Worm (Caenorhabditis elegans) whole organism, L4 larva: Measurements from ENCODE around the gene sre-31.

Experiments
- D1046.2 ChIP-seq: fragments of 200-800 bp; sonication (Bioruptor generic); IDR thresholded peaks from 2 replicates; pipeline ENCODE4 v1.3.6; 2022; ENCODE audit warnings: missing genetic modification characterization, missing compliant biosample characterization
- F10B5.3 ChIP-seq: sonication (generic microtip); optimal IDR thresholded peaks from 2 replicates; lab custom pipeline; 2016; ENCODE audit warnings: mild to moderate bottlenecking, missing genetic modification characterization, missing compliant biosample characterization
- F37D6.2 ChIP-seq: sonication (generic microtip); optimal IDR thresholded peaks from 2 replicates; lab custom pipeline; 2016; ENCODE audit warnings: mild to moderate bottlenecking, missing genetic modification characterization, missing compliant biosample characterization
- R02D3.7 ChIP-seq: fragments of 150-350 bp; sonication (generic microtip); optimal IDR thresholded peaks from 3 replicates; lab custom pipeline; 2014; ENCODE audit warnings: missing biosample characterization, missing genetic modification characterization
- Y75B8A.6 ChIP-seq: fragments of 200-800 bp; sonication (Bioruptor generic); IDR thresholded peaks from 2 replicates; pipeline ENCODE4 v1.3.6; 2022; ENCODE audit warnings: missing genetic modification reagents, missing genetic modification characterization, missing compliant biosample characterization
- ZK337.2 ChIP-seq: fragments of 200-800 bp; sonication (Bioruptor generic); IDR thresholded peaks from 2 replicates; pipeline ENCODE4 v1.3.6; 2022; ENCODE audit warnings: missing genetic modification reagents, missing genetic modification characterization, missing compliant biosample characterization
- ZK546.5 ChIP-seq, 2 experiments: sonication (generic microtip); optimal IDR thresholded peaks; 2 replicates each; lab custom pipeline; 2017; ENCODE audit warnings: missing biosample characterization in 2 of 2, missing genetic modification characterization in 2 of 2
- ama-1 ChIP-seq: fragments of 150-350 bp; optimal IDR thresholded peaks from 2 replicates; lab custom pipeline; 2014; ENCODE audit warnings: inconsistent platforms, mixed read lengths
- attf-4 ChIP-seq: sonication (generic microtip); optimal IDR thresholded peaks from 3 replicates; lab custom pipeline; 2017; ENCODE audit warnings: missing biosample characterization, missing genetic modification characterization
- ceh-28 ChIP-seq: fragments of 150-350 bp; optimal IDR thresholded peaks from 2 replicates; lab custom pipeline; 2014; ENCODE audit warnings: missing biosample characterization, missing genetic modification reagents, missing genetic modification characterization
- daf-8 ChIP-seq: fragments of 200-800 bp; sonication (Bioruptor generic); IDR thresholded peaks from 2 replicates; pipeline ENCODE4 v1.3.6; 2022; ENCODE audit warnings: missing genetic modification characterization, missing compliant biosample characterization
- dmd-9 ChIP-seq: fragments of 200-800 bp; sonication (Bioruptor generic); IDR thresholded peaks from 2 replicates; pipeline ENCODE4 v1.3.6; 2022; ENCODE audit warnings: missing genetic modification reagents, missing genetic modification characterization, missing compliant biosample characterization
- dpl-1 ChIP-seq: fragments of 150-350 bp; optimal IDR thresholded peaks from 2 replicates; lab custom pipeline; 2014; ENCODE audit warnings: missing biosample characterization, missing genetic modification reagents, missing genetic modification characterization
- egl-27 ChIP-seq: sonication (generic microtip); optimal IDR thresholded peaks from 3 replicates; lab custom pipeline; 2017; ENCODE audit warnings: missing biosample characterization, missing genetic modification reagents, missing genetic modification characterization
- egl-43 ChIP-seq: fragments of 200-800 bp; sonication (Bioruptor generic); IDR thresholded peaks from 2 replicates; pipeline ENCODE4 v1.3.6; 2022; ENCODE audit warnings: missing genetic modification reagents, missing genetic modification characterization, missing compliant biosample characterization
- fkh-10 ChIP-seq: fragments of 150-350 bp; optimal IDR thresholded peaks from 2 replicates; lab custom pipeline; 2014; ENCODE audit warnings: missing biosample characterization, missing genetic modification reagents, missing genetic modification characterization
- fos-1 ChIP-seq: fragments of 150-350 bp; optimal IDR thresholded peaks from 2 replicates; lab custom pipeline; 2014; ENCODE audit warnings: missing biosample characterization, missing genetic modification characterization
- hmg-1.1 ChIP-seq: fragments of 200-800 bp; sonication (Bioruptor generic); IDR thresholded peaks from 2 replicates; pipeline ENCODE4 v1.3.6; 2022; ENCODE audit warnings: missing genetic modification reagents, missing genetic modification characterization, missing compliant biosample characterization
- lin-13 ChIP-seq: fragments of 150-350 bp; optimal IDR thresholded peaks from 2 replicates; lab custom pipeline; 2014; ENCODE audit warnings: missing biosample characterization, missing genetic modification reagents, missing genetic modification characterization
- mxl-3 ChIP-seq: fragments of 200-800 bp; sonication (Bioruptor generic); optimal IDR thresholded peaks from 2 replicates; lab custom pipeline; 2018; ENCODE audit warnings: mild to moderate bottlenecking, missing genetic modification characterization, missing compliant biosample characterization
- nhr-10 ChIP-seq: fragments of 150-350 bp; optimal IDR thresholded peaks from 2 replicates; lab custom pipeline; 2014; ENCODE audit warnings: missing biosample characterization, missing genetic modification characterization
- nhr-237 ChIP-seq: sonication (generic microtip); optimal IDR thresholded peaks from 2 replicates; lab custom pipeline; 2017; ENCODE audit warnings: missing biosample characterization, missing genetic modification characterization
- nhr-41 ChIP-seq: fragments of 200-800 bp; sonication (Bioruptor generic); IDR thresholded peaks from 2 replicates; pipeline ENCODE4 v1.3.6; 2022; ENCODE audit warnings: missing genetic modification reagents, missing genetic modification characterization, missing compliant biosample characterization
- nhr-48 ChIP-seq: sonication (generic microtip); optimal IDR thresholded peaks from 2 replicates; lab custom pipeline; 2016; ENCODE audit warnings: mild to moderate bottlenecking, missing genetic modification characterization, missing compliant biosample characterization
- nhr-6 ChIP-seq: fragments of 150-350 bp; optimal IDR thresholded peaks from 2 replicates; lab custom pipeline; 2014; ENCODE audit warnings: missing biosample characterization, missing genetic modification characterization
- saeg-2 ChIP-seq: fragments of 200-800 bp; sonication (Bioruptor generic); IDR thresholded peaks from 2 replicates; pipeline ENCODE4 v1.3.6; 2022; ENCODE audit warnings: missing genetic modification reagents, missing genetic modification characterization, missing compliant biosample characterization
- set-16 ChIP-seq: fragments of 200-800 bp; sonication (Bioruptor generic); IDR thresholded peaks from 2 replicates; pipeline ENCODE4 v1.3.6; 2022; ENCODE audit warnings: missing genetic modification reagents, missing genetic modification characterization, missing compliant biosample characterization
- skn-1 ChIP-seq: fragments of 150-350 bp; optimal IDR thresholded peaks from 2 replicates; lab custom pipeline; 2014; ENCODE audit warnings: missing biosample characterization, missing genetic modification characterization
- spr-3 ChIP-seq: fragments of 200-800 bp; sonication (Bioruptor generic); optimal IDR thresholded peaks from 2 replicates; lab custom pipeline; 2018; ENCODE audit warnings: mild to moderate bottlenecking, missing genetic modification characterization, missing compliant biosample characterization
- tag-97 ChIP-seq: fragments of 200-800 bp; sonication (Bioruptor generic); IDR thresholded peaks from 2 replicates; pipeline ENCODE4 v1.3.6; 2022; ENCODE audit warnings: missing genetic modification characterization, missing compliant biosample characterization
- tra-1 ChIP-seq: fragments of 200-800 bp; sonication (Bioruptor generic); IDR thresholded peaks from 2 replicates; pipeline ENCODE4 v1.3.6; 2022; ENCODE audit warnings: missing genetic modification reagents, missing genetic modification characterization, missing compliant biosample characterization
- unc-62 ChIP-seq, 3 experiments: fragments of 150-350 bp in 1 of 3; sonication (generic microtip); optimal IDR thresholded peaks in 2 of 3; peaks in 1 of 3; 1 replicate in 1 of 3; 2 replicates in 2 of 3; lab custom pipeline; 2014 to 2017; ENCODE audit warnings: missing biosample characterization in 3 of 3, missing genetic modification characterization in 3 of 3, missing genetic modification reagents in 3 of 3, missing genotype in 1 of 3
- zip-2 ChIP-seq: fragments of 150-350 bp; optimal IDR thresholded peaks from 2 replicates; lab custom pipeline; 2014; ENCODE audit warnings: missing biosample characterization, missing genetic modification characterization
- ztf-11 ChIP-seq: fragments of 150-350 bp; optimal IDR thresholded peaks from 2 replicates; lab custom pipeline; 2014; ENCODE audit warnings: missing biosample characterization, missing genetic modification characterization
- ztf-7 ChIP-seq: fragments of 150-350 bp; optimal IDR thresholded peaks from 2 replicates; lab custom pipeline; 2014; ENCODE audit warnings: missing biosample characterization, missing genetic modification characterization

Gene sre-31

ce11 chrII:12417996-12418395 lies 9.4 kb upstream of the sre-31 start:
- TF ChIP-seq nhr-237 (tag; lab: Kevin White, UChicago) (no peak), skn-1 (tag; lab: Kevin White, UChicago) (no peak), zip-2 (tag; lab: Kevin White, UChicago) (no peak), fos-1 (tag; lab: Kevin White, UChicago) (no peak), nhr-41 (GFP tag; lab: Robert Waterston, UW) (no peak), Y75B8A.6 (no peak), ztf-11 (tag; lab: Kevin White, UChicago) (no peak), dmd-9 (no peak), tra-1 (GFP tag; lab: Robert Waterston, UW) (no peak), egl-43 (GFP tag; lab: Robert Waterston, UW) (no peak), lin-13 (GFP tag; lab: Kevin White, UChicago) (no peak), nhr-6 (tag; lab: Kevin White, UChicago) (no peak), D1046.2 (no peak), ama-1 (lab: Kevin White, UChicago) (no peak), nhr-48 (tag; lab: Kevin White, UChicago) (no peak)

- TF ChIP-seq mxl-3 (GFP tag; lab: Kevin White, UChicago) (no peak), saeg-2 (GFP tag; lab: Robert Waterston, UW) (no peak), ceh-28 (tag; lab: Kevin White, UChicago) (no peak), tag-97 (GFP tag; lab: Robert Waterston, UW) (no peak), fkh-10 (no peak), ztf-7 (tag; lab: Kevin White, UChicago) (no peak), spr-3 (GFP tag; lab: Kevin White, UChicago) (no peak), R02D3.7 (tag; lab: Kevin White, UChicago) (no peak), set-16 (GFP tag; lab: Robert Waterston, UW) (no peak), attf-4 (no peak), lin-13 (GFP tag; lab: Kevin White, UChicago) (no peak), nhr-41 (GFP tag; lab: Robert Waterston, UW) (no peak), ama-1 (lab: Kevin White, UChicago) (no peak), D1046.2 (no peak), ZK546.5 (tag; optimal IDR thresholded peaks at IDR 0.05; lab: Kevin White, UChicago) (no peak), egl-27 (tag; lab: Kevin White, UChicago) (no peak), tra-1 (GFP tag; lab: Robert Waterston, UW) (no peak), daf-8 (GFP tag; lab: Robert Waterston, UW) (no peak), hmg-1.1 (GFP tag; lab: Robert Waterston, UW) (no peak), ZK337.2 (GFP tag; lab: Robert Waterston, UW) (no peak)
Measured at ce11 chrII:12417514-12417913, 8.9 kb upstream of the sre-31 start, which contains the start of gene sre-27. sre-27 (minus strand) TSS chrII:12417614.

- TF ChIP-seq dpl-1 (GFP tag; lab: Kevin White, UChicago), result no peak
- no peak for TF ChIP-seq F37D6.2 (tag; lab: Kevin White, UChicago)
- TF ChIP-seq unc-62 (GFP tag; optimal IDR thresholded peaks at IDR 0.05 in 1 of 2; lab: Kevin White, UChicago), result peak in 1 of 2 experiments; percentile 74
- no peak for TF ChIP-seq unc-62 (tag; optimal IDR thresholded peaks at IDR 0.05; lab: Kevin White, UChicago)
- TF ChIP-seq, all 104 proteins: peak for 1
Measured at ce11 chrII:12414805-12415204, 6.2 kb upstream of the sre-31 start, which contains the start of gene Y57A10C.11. Y57A10C.11 (minus strand) TSS chrII:12414905.

- TF ChIP-seq nhr-10 (tag; lab: Kevin White, UChicago) (no peak), F10B5.3 (no peak), unc-62 (GFP tag; optimal IDR thresholded peaks at IDR 0.05 in 1 of 2; lab: Kevin White, UChicago) (peak in 1 of 2 experiments; percentile 64), unc-62 (tag; optimal IDR thresholded peaks at IDR 0.05; lab: Kevin White, UChicago) (no peak)
- TF ChIP-seq, all 104 proteins: peak for 1
Measured at ce11 chrII:12412417-12412816, 3.8 kb upstream of the sre-31 start, which contains the start of gene Y57A10C.1. Y57A10C.1 (minus strand) TSS chrII:12412517.
